Worm (Caenorhabditis elegans): ENCODE measurements around the gene mam-3.

ce11 chrIV:13454698-13455097, 9.5 kb upstream of the mam-3 start, which contains the start of gene uso-1:
- TF ChIP-seq aly-1 (tag; optimal IDR thresholded peaks at IDR 0.05) (no peak), hmbx-1 (tag; optimal IDR thresholded peaks at IDR 0.05) (no peak), ama-1 (optimal IDR thresholded peaks at IDR 0.05) (no peak)

Measured in whole organism, early embryonic.